Worm (Caenorhabditis elegans) whole organism, L4/young adult: Measurements from ENCODE around the gene C31G12.1.

ENCODE experiments used
- W03F9.2 ChIP-seq: fragments of 150-350 bp; optimal IDR thresholded peaks from 2 replicates; lab custom pipeline; 2014; ENCODE audit warnings: missing biosample characterization, missing genetic modification characterization
- dao-5 ChIP-seq: sonication (generic microtip); optimal IDR thresholded peaks from 2 replicates; lab custom pipeline; 2016; ENCODE audit warnings: missing genotype, missing genetic modification characterization, moderate library complexity, missing compliant biosample characterization
- him-1 ChIP-seq: sonication (generic microtip); optimal IDR thresholded peaks from 2 replicates; lab custom pipeline; 2016; ENCODE audit warnings: missing genotype, missing genetic modification reagents, missing genetic modification characterization, missing compliant biosample characterization

DNA sequence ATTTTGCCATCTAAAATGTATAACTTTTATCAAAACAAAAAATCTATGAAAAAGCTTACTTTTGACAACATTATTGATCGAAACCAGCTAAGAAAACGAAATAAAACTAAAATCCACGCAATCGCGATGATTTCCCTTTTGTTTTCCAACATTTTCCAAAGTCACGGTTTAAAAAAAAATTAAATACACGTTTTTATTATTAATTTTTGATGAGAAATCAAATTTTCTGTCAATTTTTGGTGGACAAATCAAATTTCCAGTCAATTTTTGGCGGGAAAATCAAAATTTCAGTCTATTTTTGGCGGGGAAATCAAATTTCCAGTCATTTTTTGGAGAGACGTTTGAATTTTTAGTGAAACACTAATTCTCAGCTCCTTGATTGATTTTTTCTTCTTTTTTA, 15.0 kb upstream of the C31G12.1 start, which contains the start of gene C14A6.5:
- TF ChIP-seq W03F9.2 (tag; lab: Kevin White, UChicago) (no peak), him-1 (no peak), dao-5 (tag; lab: Kevin White, UChicago) (no peak)
